Fruit fly (Drosophila melanogaster) Kc167 (cell line): Measurements from ENCODE around the gene RpS20.

Source experiments
- h ChIP-seq: fragments of >200 bp; optimal IDR thresholded peaks from 3 replicates; lab custom pipeline; 2018; ENCODE audit warnings: missing external identifiers
- insv ChIP-seq: fragments of >200 bp; optimal IDR thresholded peaks from 3 replicates; lab custom pipeline; 2018; ENCODE audit warnings: missing external identifiers
- psq ChIP-seq: fragments of >200 bp; optimal IDR thresholded peaks from 2 replicates; lab custom pipeline; 2017; ENCODE audit warnings: missing external identifiers

DNA sequence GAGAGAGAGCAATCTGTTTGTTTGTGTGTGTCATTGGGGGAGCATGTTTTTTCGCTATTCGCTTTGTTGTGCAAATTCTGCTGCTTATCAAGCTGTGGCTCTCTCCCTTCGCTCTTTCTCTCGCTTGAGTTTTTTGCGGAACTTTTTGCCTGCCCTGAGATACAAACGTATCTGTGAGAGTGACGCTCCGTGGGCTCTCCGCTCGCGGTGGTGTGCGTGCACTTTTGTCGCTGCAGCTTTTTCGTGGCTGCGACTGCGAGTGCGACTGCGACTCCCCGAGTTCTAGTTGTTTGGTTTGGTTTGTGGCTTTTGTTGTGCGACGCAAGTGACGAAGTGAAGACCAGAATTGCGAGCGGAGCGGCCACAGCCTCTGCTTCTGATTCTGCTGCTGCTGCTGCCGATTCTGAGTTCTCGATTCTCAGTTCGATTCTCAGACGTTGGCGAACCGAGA is 39.3 kb upstream of the RpS20 start:
- TF ChIP-seq psq (lab: Kevin White, UChicago) (no peak), insv (lab: Kevin White, UChicago) (peak; percentile 72), h (lab: Kevin White, UChicago) (no peak)
